Worm (Caenorhabditis elegans) whole organism, L2 larva: Measurements from ENCODE around the gene VC5.2.

Source experiments
- F13H6.1 ChIP-seq: sonication (generic microtip); optimal IDR thresholded peaks from 2 replicates; lab custom pipeline; 2016; ENCODE audit warnings: missing genetic modification characterization, missing compliant biosample characterization
- Y55F3AM.14 ChIP-seq: fragments of 200-800 bp; sonication (Bioruptor generic); optimal IDR thresholded peaks from 2 replicates; lab custom pipeline; 2018; ENCODE audit warnings: mild to moderate bottlenecking, missing genetic modification characterization, missing compliant biosample characterization
- ZK546.5 ChIP-seq: sonication (generic microtip); optimal IDR thresholded peaks from 2 replicates; lab custom pipeline; 2017; ENCODE audit warnings: missing biosample characterization, missing genetic modification characterization
- aly-2 ChIP-seq: fragments of 150-350 bp; optimal IDR thresholded peaks from 2 replicates; lab custom pipeline; 2014; ENCODE audit warnings: missing biosample characterization, missing genetic modification characterization
- ama-1 ChIP-seq: fragments of 150-350 bp; optimal IDR thresholded peaks from 2 replicates; lab custom pipeline; 2018; ENCODE audit warnings: inconsistent platforms
- ceh-16 ChIP-seq: fragments of 150-350 bp; optimal IDR thresholded peaks from 2 replicates; lab custom pipeline; 2014; ENCODE audit warnings: missing biosample characterization, missing genetic modification characterization
- ceh-82 ChIP-seq: fragments of 150-350 bp; optimal IDR thresholded peaks from 2 replicates; lab custom pipeline; 2014; ENCODE audit warnings: missing biosample characterization, missing genetic modification characterization
- crh-2 ChIP-seq: sonication (generic microtip); optimal IDR thresholded peaks from 2 replicates; lab custom pipeline; 2017; ENCODE audit warnings: missing biosample characterization, missing genetic modification characterization
- dmd-4 ChIP-seq: sonication (generic microtip); optimal IDR thresholded peaks from 2 replicates; lab custom pipeline; 2017; ENCODE audit warnings: missing biosample characterization, missing genetic modification characterization
- egl-27 ChIP-seq: sonication (generic microtip); optimal IDR thresholded peaks from 3 replicates; lab custom pipeline; 2017; ENCODE audit warnings: missing biosample characterization, missing genetic modification reagents, missing genetic modification characterization
- elt-1 ChIP-seq: fragments of 150-350 bp; optimal IDR thresholded peaks from 2 replicates; lab custom pipeline; 2014; ENCODE audit warnings: missing biosample characterization, missing genetic modification characterization
- elt-3 ChIP-seq: sonication (generic microtip); optimal IDR thresholded peaks from 2 replicates; lab custom pipeline; 2017; ENCODE audit warnings: missing biosample characterization, missing genetic modification characterization
- fos-1 ChIP-seq: fragments of 150-350 bp; optimal IDR thresholded peaks from 2 replicates; lab custom pipeline; 2014; ENCODE audit warnings: missing biosample characterization, missing genetic modification characterization
- gmeb-1 ChIP-seq: fragments of 150-350 bp; optimal IDR thresholded peaks from 2 replicates; lab custom pipeline; 2014; ENCODE audit warnings: missing biosample characterization, missing genetic modification characterization
- lin-11 ChIP-seq: fragments of 150-350 bp; sonication (generic microtip); optimal IDR thresholded peaks from 2 replicates; lab custom pipeline; 2014; ENCODE audit warnings: missing biosample characterization, missing genetic modification characterization, inconsistent platforms, mixed read lengths
- lin-39 ChIP-seq: fragments of 150-350 bp; optimal IDR thresholded peaks from 2 replicates; lab custom pipeline; 2014; ENCODE audit warnings: missing biosample characterization, missing genetic modification reagents, missing genetic modification characterization
- lsy-2 ChIP-seq, 2 experiments: fragments of 150-350 bp in 1 of 2; sonication (generic microtip) in 1 of 2; optimal IDR thresholded peaks; 2 replicates each; lab custom pipeline; 2014 to 2017; ENCODE audit warnings: missing biosample characterization in 2 of 2, missing genetic modification characterization in 2 of 2
- mab-5 ChIP-seq: fragments of 150-350 bp; optimal IDR thresholded peaks from 2 replicates; lab custom pipeline; 2014; ENCODE audit warnings: missing biosample characterization, missing genetic modification characterization
- mbf-1 ChIP-seq: sonication (generic microtip); optimal IDR thresholded peaks from 2 replicates; lab custom pipeline; 2017; ENCODE audit warnings: missing biosample characterization, missing genetic modification characterization
- mdl-1 ChIP-seq, 2 experiments: fragments of 150-350 bp in 1 of 2; sonication (generic microtip) in 1 of 2; optimal IDR thresholded peaks; 2 replicates each; lab custom pipeline; 2017; ENCODE audit warnings: missing biosample characterization in 2 of 2, missing genetic modification characterization in 2 of 2
- nhr-11 ChIP-seq: fragments of 150-350 bp; optimal IDR thresholded peaks from 2 replicates; lab custom pipeline; 2014; ENCODE audit warnings: missing biosample characterization, missing genetic modification characterization
- nhr-12 ChIP-seq: fragments of 150-350 bp; optimal IDR thresholded peaks from 2 replicates; lab custom pipeline; 2014; ENCODE audit warnings: missing biosample characterization, missing genetic modification characterization
- nhr-129 ChIP-seq: fragments of 150-350 bp; optimal IDR thresholded peaks from 2 replicates; lab custom pipeline; 2014; ENCODE audit warnings: missing biosample characterization, missing genetic modification characterization
- nhr-21 ChIP-seq: fragments of 150-350 bp; optimal IDR thresholded peaks from 2 replicates; lab custom pipeline; 2014; ENCODE audit warnings: missing biosample characterization, missing genetic modification characterization
- nhr-237 ChIP-seq: fragments of 150-350 bp; optimal IDR thresholded peaks from 2 replicates; lab custom pipeline; 2014; ENCODE audit warnings: missing biosample characterization, missing genetic modification characterization
- nhr-25 ChIP-seq: fragments of 150-350 bp; sonication (generic microtip); optimal IDR thresholded peaks from 3 replicates; lab custom pipeline; 2014; ENCODE audit warnings: missing biosample characterization, missing genetic modification characterization
- nhr-6 ChIP-seq: fragments of 150-350 bp; optimal IDR thresholded peaks from 2 replicates; lab custom pipeline; 2014; ENCODE audit warnings: missing biosample characterization, missing genetic modification characterization
- nhr-77 ChIP-seq: fragments of 150-350 bp; optimal IDR thresholded peaks from 2 replicates; lab custom pipeline; 2014; ENCODE audit warnings: missing biosample characterization, missing genetic modification characterization
- peb-1 ChIP-seq: fragments of 150-350 bp; optimal IDR thresholded peaks from 2 replicates; lab custom pipeline; 2014; ENCODE audit warnings: missing biosample characterization, missing genetic modification characterization
- sma-3 ChIP-seq: sonication (generic microtip); optimal IDR thresholded peaks from 2 replicates; lab custom pipeline; 2016; ENCODE audit warnings: missing genetic modification reagents, missing genetic modification characterization, missing compliant biosample characterization
- sma-9 ChIP-seq, 2 experiments: fragments of 150-350 bp in 1 of 2; sonication (generic microtip) in 1 of 2; optimal IDR thresholded peaks; 2 replicates each; lab custom pipeline; 2014 to 2016; ENCODE audit warnings: missing genetic modification characterization in 2 of 2, mild to moderate bottlenecking in 1 of 2, missing biosample characterization in 1 of 2, missing compliant biosample characterization in 1 of 2, missing genetic modification reagents in 1 of 2, moderate library complexity in 1 of 2
- snpc-4 ChIP-seq: fragments of 150-350 bp; optimal IDR thresholded peaks from 2 replicates; lab custom pipeline; 2014; ENCODE audit warnings: missing biosample characterization, missing genetic modification characterization
- unc-39 ChIP-seq: fragments of 150-350 bp; optimal IDR thresholded peaks from 2 replicates; lab custom pipeline; 2014; ENCODE audit warnings: missing biosample characterization, missing genetic modification characterization
- unc-55 ChIP-seq: fragments of 150-350 bp; sonication (generic microtip); optimal IDR thresholded peaks from 3 replicates; lab custom pipeline; 2014; ENCODE audit warnings: missing biosample characterization, missing genetic modification reagents, missing genetic modification characterization
- unc-62 ChIP-seq: fragments of 150-350 bp; optimal IDR thresholded peaks from 2 replicates; lab custom pipeline; 2014; ENCODE audit warnings: missing biosample characterization, missing genetic modification reagents, missing genetic modification characterization
- ztf-1 ChIP-seq: fragments of 200-800 bp; sonication (Bioruptor generic); conservative IDR thresholded peaks from 2 replicates; pipeline ENCODE4 v1.3.6; 2022; ENCODE audit warnings: missing genetic modification characterization, missing compliant biosample characterization
- ztf-11 ChIP-seq: sonication (generic microtip); optimal IDR thresholded peaks from 2 replicates; lab custom pipeline; 2017; ENCODE audit warnings: missing biosample characterization, missing genetic modification characterization
- ztf-4 ChIP-seq: fragments of 150-350 bp; optimal IDR thresholded peaks from 2 replicates; lab custom pipeline; 2014; ENCODE audit warnings: missing biosample characterization, missing genetic modification characterization

Gene VC5.2

ce11 chrV:7129460-7129859 lies 43.7 kb downstream of the VC5.2 start, which contains the start of gene T01C4.8:
Gene T01C4.8 (minus strand): TSS chrV:7129560.
- TF ChIP-seq nhr-25 (tag; lab: Kevin White, UChicago) (no peak), sma-9 (GFP tag; optimal IDR thresholded peaks at IDR 0.05; lab: Kevin White, UChicago) (no peak), sma-9 (tag; optimal IDR thresholded peaks at IDR 0.05; lab: Kevin White, UChicago) (no peak), ztf-1 (GFP tag; lab: Robert Waterston, UW) (no peak), F13H6.1 (tag; lab: Kevin White, UChicago) (no peak), lsy-2 (tag; optimal IDR thresholded peaks at IDR 0.05; lab: Kevin White, UChicago) (no peak), egl-27 (tag; lab: Kevin White, UChicago) (no peak), nhr-12 (no peak), lin-11 (tag; lab: Kevin White, UChicago) (no peak), nhr-237 (tag; lab: Kevin White, UChicago) (no peak), lin-39 (no peak), mdl-1 (tag; optimal IDR thresholded peaks at IDR 0.05; lab: Kevin White, UChicago) (no peak), fos-1 (tag; lab: Kevin White, UChicago) (no peak), nhr-6 (tag; lab: Kevin White, UChicago) (no peak), gmeb-1 (tag; lab: Kevin White, UChicago) (no peak), aly-2 (tag; lab: Kevin White, UChicago) (no peak)

ce11 chrV:7130974-7131373 lies 45.2 kb downstream of the VC5.2 start, which contains the start of gene srx-36:
Gene srx-36 (minus strand): TSS chrV:7131074.
- TF ChIP-seq elt-3 (tag; lab: Kevin White, UChicago) (no peak), mab-5 (tag; lab: Kevin White, UChicago) (no peak), ZK546.5 (tag; lab: Kevin White, UChicago) (no peak), elt-1 (no peak), ama-1 (lab: Kevin White, UChicago) (no peak), peb-1 (tag; lab: Kevin White, UChicago) (no peak), dmd-4 (tag; lab: Kevin White, UChicago) (no peak), Y55F3AM.14 (GFP tag; lab: Kevin White, UChicago) (no peak), crh-2 (no peak), egl-27 (tag; lab: Kevin White, UChicago) (no peak), lin-11 (tag; lab: Kevin White, UChicago) (no peak), fos-1 (tag; lab: Kevin White, UChicago) (no peak), ztf-11 (no peak), lin-39 (no peak), unc-55 (GFP tag; lab: Kevin White, UChicago) (no peak), nhr-11 (tag; lab: Kevin White, UChicago) (no peak), nhr-21 (tag; lab: Kevin White, UChicago) (no peak), ceh-16 (tag; lab: Kevin White, UChicago) (no peak), sma-9 (GFP tag; optimal IDR thresholded peaks at IDR 0.05; lab: Kevin White, UChicago) (no peak), sma-9 (tag; optimal IDR thresholded peaks at IDR 0.05; lab: Kevin White, UChicago) (no peak), ceh-82 (tag; lab: Kevin White, UChicago) (no peak)
- TF ChIP-seq, all 48 proteins: peak for 0

- TF ChIP-seq unc-62 (GFP tag; lab: Kevin White, UChicago): no peak
- no peak for TF ChIP-seq ztf-4 (tag; lab: Kevin White, UChicago)
- no peak for TF ChIP-seq peb-1 (tag; lab: Kevin White, UChicago)
- no peak for TF ChIP-seq nhr-77
- no peak for TF ChIP-seq nhr-21 (tag; lab: Kevin White, UChicago)
- no peak for TF ChIP-seq fos-1 (tag; lab: Kevin White, UChicago)
- no peak for TF ChIP-seq crh-2
- no peak for TF ChIP-seq elt-1
- TF ChIP-seq unc-39 (tag; lab: Kevin White, UChicago): no peak
- TF ChIP-seq, all 48 proteins: peak for 0
These were observed 46.5 kb downstream of the VC5.2 start, which contains the start of gene sre-10 for ce11 chrV:7132248-7132647. Gene sre-10 (plus strand): TSS chrV:7132548.

ce11 chrV:7133963-7134362 lies 48.2 kb downstream of the VC5.2 start, which contains the start of gene F10D2.16:
Gene F10D2.16 (plus strand): TSS chrV:7134263.
- TF ChIP-seq sma-3 (no peak), nhr-21 (tag; lab: Kevin White, UChicago) (no peak), sma-9 (GFP tag; optimal IDR thresholded peaks at IDR 0.05; lab: Kevin White, UChicago) (no peak), sma-9 (tag; optimal IDR thresholded peaks at IDR 0.05; lab: Kevin White, UChicago) (no peak), gmeb-1 (tag; lab: Kevin White, UChicago) (no peak), nhr-129 (tag; lab: Kevin White, UChicago) (no peak), elt-1 (no peak), ceh-16 (tag; lab: Kevin White, UChicago) (no peak), egl-27 (tag; lab: Kevin White, UChicago) (no peak), snpc-4 (tag; lab: Kevin White, UChicago) (no peak), unc-62 (GFP tag; lab: Kevin White, UChicago) (no peak), mbf-1 (tag; lab: Kevin White, UChicago) (no peak), peb-1 (tag; lab: Kevin White, UChicago) (no peak), nhr-6 (tag; lab: Kevin White, UChicago) (no peak), unc-39 (tag; lab: Kevin White, UChicago) (no peak), nhr-25 (tag; lab: Kevin White, UChicago) (no peak)
